Worm (Caenorhabditis elegans) whole organism, L4 larva: ENCODE data around the gene irld-7.

ENCODE experiments used
- F10B5.3 ChIP-seq: sonication (generic microtip); optimal IDR thresholded peaks from 2 replicates; lab custom pipeline; 2016; ENCODE audit warnings: mild to moderate bottlenecking, missing genetic modification characterization, missing compliant biosample characterization
- F37D6.2 ChIP-seq: sonication (generic microtip); optimal IDR thresholded peaks from 2 replicates; lab custom pipeline; 2016; ENCODE audit warnings: mild to moderate bottlenecking, missing genetic modification characterization, missing compliant biosample characterization
- R02D3.7 ChIP-seq: fragments of 150-350 bp; sonication (generic microtip); optimal IDR thresholded peaks from 3 replicates; lab custom pipeline; 2014; ENCODE audit warnings: missing biosample characterization, missing genetic modification characterization
- Y5F2A.4 ChIP-seq: fragments of 200-800 bp; sonication (Bioruptor generic); optimal IDR thresholded peaks from 2 replicates; lab custom pipeline; 2018; ENCODE audit warnings: mild to moderate bottlenecking, missing genetic modification characterization, missing compliant biosample characterization
- ZK337.2 ChIP-seq: fragments of 200-800 bp; sonication (Bioruptor generic); IDR thresholded peaks from 2 replicates; pipeline ENCODE4 v1.3.6; 2022; ENCODE audit warnings: missing genetic modification reagents, missing genetic modification characterization, missing compliant biosample characterization
- aha-1 ChIP-seq: fragments of 150-350 bp; peaks from one replicate; lab custom pipeline; 2014; ENCODE audit warnings: missing biosample characterization, missing genetic modification characterization
- ama-1 ChIP-seq: fragments of 150-350 bp; optimal IDR thresholded peaks from 2 replicates; lab custom pipeline; 2014; ENCODE audit warnings: inconsistent platforms, mixed read lengths
- attf-4 ChIP-seq: sonication (generic microtip); optimal IDR thresholded peaks from 3 replicates; lab custom pipeline; 2017; ENCODE audit warnings: missing biosample characterization, missing genetic modification characterization
- ceh-20 ChIP-seq: fragments of 200-800 bp; sonication (Bioruptor generic); IDR thresholded peaks from 2 replicates; pipeline ENCODE4 v1.3.6; 2022; ENCODE audit warnings: missing genetic modification reagents, missing genetic modification characterization, missing compliant biosample characterization
- ceh-32 ChIP-seq: sonication (generic microtip); optimal IDR thresholded peaks from 2 replicates; lab custom pipeline; 2016; ENCODE audit warnings: mild to moderate bottlenecking, missing genetic modification characterization, missing compliant biosample characterization; ENCODE audit not compliant: poor library complexity
- ceh-82 ChIP-seq: sonication (generic microtip); optimal IDR thresholded peaks from 2 replicates; lab custom pipeline; 2017; ENCODE audit warnings: missing biosample characterization, missing genetic modification characterization
- cey-2 ChIP-seq: sonication (generic microtip); optimal IDR thresholded peaks from 3 replicates; lab custom pipeline; 2017; ENCODE audit warnings: missing genetic modification characterization, mild to moderate bottlenecking, missing compliant biosample characterization, antibody characterized with exemption, borderline replicate concordance; ENCODE audit not compliant: insufficient read depth
- ctbp-1 ChIP-seq: fragments of 200-800 bp; sonication (Bioruptor generic); IDR thresholded peaks from 2 replicates; pipeline ENCODE4 v1.3.6; 2022; ENCODE audit warnings: missing genetic modification reagents, missing genetic modification characterization, missing compliant biosample characterization
- dmd-6 ChIP-seq: fragments of 200-800 bp; sonication (Bioruptor generic); IDR thresholded peaks from 2 replicates; pipeline ENCODE4 v1.3.6; 2022; ENCODE audit warnings: missing genetic modification reagents, missing genetic modification characterization, missing compliant biosample characterization
- dpl-1 ChIP-seq: fragments of 150-350 bp; optimal IDR thresholded peaks from 2 replicates; lab custom pipeline; 2014; ENCODE audit warnings: missing biosample characterization, missing genetic modification reagents, missing genetic modification characterization
- dve-1 ChIP-seq: sonication (generic microtip); optimal IDR thresholded peaks from 2 replicates; lab custom pipeline; 2017; ENCODE audit warnings: antibody characterized with exemption, mild to moderate bottlenecking, missing genetic modification characterization, missing compliant biosample characterization; ENCODE audit not compliant: insufficient read depth
- egl-43 ChIP-seq: fragments of 200-800 bp; sonication (Bioruptor generic); IDR thresholded peaks from 2 replicates; pipeline ENCODE4 v1.3.6; 2022; ENCODE audit warnings: missing genetic modification reagents, missing genetic modification characterization, missing compliant biosample characterization
- gei-8 ChIP-seq: fragments of 200-800 bp; sonication (Bioruptor generic); optimal IDR thresholded peaks from 2 replicates; lab custom pipeline; 2018; ENCODE audit warnings: mild to moderate bottlenecking, missing genetic modification characterization, missing compliant biosample characterization
- hif-1 ChIP-seq, 2 experiments: sonication (generic microtip); optimal IDR thresholded peaks; 2 replicates each; lab custom pipeline; 2016 to 2017; ENCODE audit warnings: missing compliant biosample characterization in 2 of 2, missing genetic modification characterization in 2 of 2, missing genetic modification reagents in 2 of 2, missing genotype in 2 of 2, mild to moderate bottlenecking in 1 of 2
- hlh-30 ChIP-seq: sonication (generic microtip); optimal IDR thresholded peaks from 2 replicates; lab custom pipeline; 2017; ENCODE audit warnings: antibody characterized with exemption, mild to moderate bottlenecking, missing genetic modification characterization, missing compliant biosample characterization; ENCODE audit not compliant: insufficient read depth
- lim-7 ChIP-seq: fragments of 200-800 bp; sonication (Bioruptor generic); IDR thresholded peaks from 2 replicates; pipeline ENCODE4 v1.3.6; 2022; ENCODE audit warnings: missing genetic modification characterization, missing compliant biosample characterization
- lin-39 ChIP-seq: fragments of 150-350 bp; optimal IDR thresholded peaks from 2 replicates; lab custom pipeline; 2014; ENCODE audit warnings: missing biosample characterization, missing genetic modification reagents, missing genetic modification characterization
- madf-5 ChIP-seq, 2 experiments: fragments of 200-800 bp; sonication (Bioruptor generic); IDR thresholded peaks; 2 replicates each; pipeline ENCODE4 v1.3.6; 2022; ENCODE audit warnings: missing compliant biosample characterization in 2 of 2, missing genetic modification characterization in 2 of 2
- mdl-1 ChIP-seq, 2 experiments: fragments of 150-350 bp in 1 of 2; sonication (generic microtip) in 1 of 2; optimal IDR thresholded peaks; 2 replicates each; lab custom pipeline; 2014 to 2017; ENCODE audit warnings: missing biosample characterization in 2 of 2, missing genetic modification characterization in 2 of 2
- mep-1 ChIP-seq: fragments of 150-350 bp; sonication (generic microtip); optimal IDR thresholded peaks from 3 replicates; lab custom pipeline; 2014; ENCODE audit warnings: missing biosample characterization, missing genetic modification characterization
- mes-2 ChIP-seq: sonication (generic microtip); optimal IDR thresholded peaks from 2 replicates; lab custom pipeline; 2016; ENCODE audit warnings: missing genotype, mild to moderate bottlenecking, missing genetic modification characterization, missing compliant biosample characterization; ENCODE audit not compliant: poor library complexity, severe bottlenecking
- nhr-11 ChIP-seq: fragments of 150-350 bp; optimal IDR thresholded peaks from 2 replicates; lab custom pipeline; 2014; ENCODE audit warnings: missing biosample characterization, missing genetic modification characterization
- nhr-28 ChIP-seq: fragments of 150-350 bp; optimal IDR thresholded peaks from 2 replicates; lab custom pipeline; 2014; ENCODE audit warnings: missing biosample characterization, missing genetic modification characterization
- nhr-41 ChIP-seq: fragments of 200-800 bp; sonication (Bioruptor generic); IDR thresholded peaks from 2 replicates; pipeline ENCODE4 v1.3.6; 2022; ENCODE audit warnings: missing genetic modification reagents, missing genetic modification characterization, missing compliant biosample characterization
- nhr-42 ChIP-seq: fragments of 200-800 bp; sonication (Bioruptor generic); IDR thresholded peaks from 2 replicates; pipeline ENCODE4 v1.3.6; 2022; ENCODE audit warnings: missing genetic modification characterization, missing compliant biosample characterization
- pha-4 ChIP-seq, 2 experiments: fragments of 150-350 bp in 1 of 2; fragments of 200-800 bp in 1 of 2; sonication (Bioruptor generic) in 1 of 2; IDR thresholded peaks in 1 of 2; optimal IDR thresholded peaks in 1 of 2; 2 replicates each; pipeline versions ENCODE4 v1.3.6 to Lab custom; 2014 to 2022; ENCODE audit warnings: missing genetic modification characterization in 2 of 2, missing genetic modification reagents in 2 of 2, missing biosample characterization in 1 of 2, missing compliant biosample characterization in 1 of 2
- pqm-1 ChIP-seq: sonication (generic microtip); optimal IDR thresholded peaks from 2 replicates; lab custom pipeline; 2017; ENCODE audit warnings: missing biosample characterization, missing genetic modification characterization
- saeg-2 ChIP-seq: fragments of 200-800 bp; sonication (Bioruptor generic); IDR thresholded peaks from 2 replicates; pipeline ENCODE4 v1.3.6; 2022; ENCODE audit warnings: missing genetic modification reagents, missing genetic modification characterization, missing compliant biosample characterization
- skn-1 ChIP-seq: fragments of 150-350 bp; optimal IDR thresholded peaks from 2 replicates; lab custom pipeline; 2014; ENCODE audit warnings: missing biosample characterization, missing genetic modification characterization
- tra-1 ChIP-seq: fragments of 200-800 bp; sonication (Bioruptor generic); IDR thresholded peaks from 2 replicates; pipeline ENCODE4 v1.3.6; 2022; ENCODE audit warnings: missing genetic modification reagents, missing genetic modification characterization, missing compliant biosample characterization
- unc-39 ChIP-seq: sonication (generic microtip); optimal IDR thresholded peaks from 2 replicates; lab custom pipeline; 2017; ENCODE audit warnings: missing biosample characterization, missing genetic modification characterization
- vab-7 ChIP-seq: fragments of 200-800 bp; sonication (Bioruptor generic); IDR thresholded peaks from 2 replicates; pipeline ENCODE4 v1.3.6; 2022; ENCODE audit warnings: missing genetic modification reagents, missing genetic modification characterization, missing compliant biosample characterization
- zag-1 ChIP-seq: fragments of 150-350 bp; optimal IDR thresholded peaks from 2 replicates; lab custom pipeline; 2014; ENCODE audit warnings: missing biosample characterization, missing genetic modification characterization
- ztf-11 ChIP-seq: fragments of 150-350 bp; optimal IDR thresholded peaks from 2 replicates; lab custom pipeline; 2014; ENCODE audit warnings: missing biosample characterization, missing genetic modification characterization

The irld-7 gene

ce11 chrIV:6618607-6619006 is 28.4 kb downstream of the irld-7 start (continued):
- TF ChIP-seq F37D6.2 (no peak), skn-1 (tag; lab: Kevin White, UChicago) (no peak), mep-1 (peak; percentile 29), ama-1 (lab: Kevin White, UChicago) (no peak), cey-2 (tag; lab: Kevin White, UChicago) (no peak), hlh-30 (peak; percentile 62), nhr-28 (tag; lab: Kevin White, UChicago) (no peak), ZK337.2 (GFP tag; lab: Robert Waterston, UW) (no peak), dve-1 (tag; lab: Kevin White, UChicago) (peak; percentile 28), ceh-82 (no peak), dmd-6 (GFP tag; lab: Robert Waterston, UW) (peak; percentile 18; the same call in 1 of the 2 replicates), ctbp-1 (no peak), vab-7 (no peak), pha-4 (GFP tag; IDR thresholded peaks at IDR 0.05; lab: Robert Waterston, UW) (peak; percentile 52; the same call in 1 of the 2 replicates), pha-4 (tag; optimal IDR thresholded peaks at IDR 0.05; lab: Kevin White, UChicago) (no peak), mes-2 (tag; lab: Kevin White, UChicago) (no peak), nhr-11 (tag; lab: Kevin White, UChicago) (no peak), tra-1 (GFP tag; lab: Robert Waterston, UW) (no peak), ceh-20 (GFP tag; lab: Robert Waterston, UW) (no peak), aha-1 (tag; lab: Kevin White, UChicago) (no peak), saeg-2 (GFP tag; lab: Robert Waterston, UW) (no peak), lin-39 (no peak), ceh-32 (no peak), R02D3.7 (tag; lab: Kevin White, UChicago) (no peak), lim-7 (no peak), hif-1 (tag; optimal IDR thresholded peaks at IDR 0.05; lab: Kevin White, UChicago) (peak in 1 of 2 experiments; percentile 12), egl-43 (no peak), unc-39 (no peak), pqm-1 (no peak)
- TF ChIP-seq, all 104 proteins: peak for 11

- no peak for TF ChIP-seq dpl-1 (GFP tag; lab: Kevin White, UChicago)
- no peak for TF ChIP-seq nhr-41
- TF ChIP-seq ctbp-1, result no peak
- no peak for TF ChIP-seq skn-1 (tag; lab: Kevin White, UChicago)
- TF ChIP-seq hlh-30, result no peak
- no peak for TF ChIP-seq nhr-28 (tag; lab: Kevin White, UChicago)
- TF ChIP-seq mes-2 (tag; lab: Kevin White, UChicago), result no peak
- TF ChIP-seq nhr-42 (GFP tag; lab: Robert Waterston, UW), result no peak
- TF ChIP-seq madf-5 (GFP tag; IDR thresholded peaks at IDR 0.05; lab: Robert Waterston, UW), result no peak
- TF ChIP-seq F10B5.3 (tag; lab: Kevin White, UChicago), result no peak
Observed at ce11 chrIV:6621252-6621651, 31.1 kb downstream of the irld-7 start, which contains the start of gene C01B10.3. Gene C01B10.3 (minus strand): TSS chrIV:6621352.

- TF ChIP-seq dve-1 (tag; lab: Kevin White, UChicago) (peak; percentile 50), mdl-1 (tag; optimal IDR thresholded peaks at IDR 0.05; lab: Kevin White, UChicago) (peak in 1 of 2 experiments; percentile 7), dpl-1 (GFP tag; lab: Kevin White, UChicago) (no peak), nhr-28 (tag; lab: Kevin White, UChicago) (peak; percentile 75)
Observed at ce11 chrIV:6622142-6622541, 32.0 kb downstream of the irld-7 start.

- TF ChIP-seq zag-1 (tag; lab: Kevin White, UChicago), result no peak
- TF ChIP-seq gei-8, result no peak
- TF ChIP-seq ztf-11 (tag; lab: Kevin White, UChicago), result no peak
- TF ChIP-seq dpl-1 (GFP tag; lab: Kevin White, UChicago), result no peak
- no peak for TF ChIP-seq attf-4 (tag; lab: Kevin White, UChicago)
- no peak for TF ChIP-seq vab-7
- TF ChIP-seq Y5F2A.4, result no peak
- no peak for TF ChIP-seq dve-1 (tag; lab: Kevin White, UChicago)
Observed at ce11 chrIV:6623390-6623789, 33.2 kb downstream of the irld-7 start, which contains the start of gene C01B10.44. Gene C01B10.44 (plus strand): TSS chrIV:6623690.
